Fruit fly (Drosophila melanogaster) whole organism, embryonic: ENCODE data around the gene Spn88Ea.

ENCODE experiments used
- Awh ChIP-seq: fragments of 200-800 bp; sonication (Bioruptor generic); IDR thresholded peaks from 2 replicates; pipeline ENCODE4, ENCODE4 v1.3.6; 2022; ENCODE audit warnings: missing biosample characterization, missing genetic modification characterization
- BEAF-32 ChIP-seq: fragments of 200-800 bp; sonication (Bioruptor generic); optimal IDR thresholded peaks from 3 replicates; lab custom pipeline; 2017; ENCODE audit warnings: missing biosample characterization, missing genetic modification characterization, mild to moderate bottlenecking, moderate library complexity, missing genetic modification reagents
- BtbVII ChIP-seq: fragments of 200-800 bp; sonication (Bioruptor generic); optimal IDR thresholded peaks from 3 replicates; lab custom pipeline; 2017; ENCODE audit warnings: missing biosample characterization, mild to moderate bottlenecking, missing genetic modification characterization
- C15 ChIP-seq: fragments of 200-800 bp; sonication (Bioruptor generic); IDR thresholded peaks from 3 replicates; pipeline ENCODE4 v1.3.6; 2022; ENCODE audit warnings: missing biosample characterization, missing genetic modification characterization
- CG11696 ChIP-seq: fragments of 200-800 bp; sonication (Bioruptor generic); IDR thresholded peaks from 2 replicates; pipeline ENCODE4 v1.3.6; 2022; ENCODE audit warnings: missing biosample characterization, missing genetic modification characterization
- CG12155 ChIP-seq: fragments of 200-800 bp; sonication (Bioruptor generic); optimal IDR thresholded peaks from 3 replicates; lab custom pipeline; 2016; ENCODE audit warnings: missing biosample characterization, missing genetic modification characterization
- CG1602 ChIP-seq: fragments of 200-800 bp; sonication (Bioruptor generic); optimal IDR thresholded peaks from 3 replicates; lab custom pipeline; 2016; ENCODE audit warnings: missing biosample characterization, missing genetic modification characterization
- CG18262 ChIP-seq: fragments of 200-800 bp; optimal IDR thresholded peaks from 3 replicates; lab custom pipeline; 2019; ENCODE audit warnings: missing biosample characterization, mild to moderate bottlenecking, missing genetic modification characterization, moderate library complexity
- CG2678 ChIP-seq: fragments of 200-800 bp; sonication (Bioruptor generic); optimal IDR thresholded peaks from 3 replicates; lab custom pipeline; 2019; ENCODE audit warnings: missing biosample characterization, mild to moderate bottlenecking, missing genetic modification characterization, moderate library complexity
- CG2889 ChIP-seq: fragments of 200-800 bp; sonication (Bioruptor generic); IDR thresholded peaks from 3 replicates; pipeline ENCODE4 v1.3.6; 2022; ENCODE audit warnings: missing biosample characterization, missing genetic modification characterization
- CG30020 ChIP-seq: fragments of 200-800 bp; optimal IDR thresholded peaks from 2 replicates; lab custom pipeline; 2019; ENCODE audit warnings: missing biosample characterization, mild to moderate bottlenecking, missing genetic modification characterization, moderate library complexity
- CG4282 ChIP-seq: fragments of 200-800 bp; sonication (Bioruptor generic); optimal IDR thresholded peaks from 2 replicates; lab custom pipeline; 2016; ENCODE audit warnings: missing biosample characterization, missing genetic modification characterization
- CG43689 ChIP-seq: fragments of 200-800 bp; sonication (Bioruptor generic); IDR thresholded peaks from 2 replicates; pipeline ENCODE4 v1.3.6; 2022; ENCODE audit warnings: missing biosample characterization, missing genetic modification characterization
- CG6272 ChIP-seq: fragments of 200-800 bp; sonication (Bioruptor generic); IDR thresholded peaks from 2 replicates; pipeline ENCODE4 v1.3.6; 2022; ENCODE audit warnings: missing biosample characterization, missing genetic modification characterization
- CG6654 ChIP-seq: fragments of 200-800 bp; sonication (Bioruptor generic); optimal IDR thresholded peaks from 2 replicates; lab custom pipeline; 2017; ENCODE audit warnings: missing biosample characterization, mild to moderate bottlenecking, missing genetic modification characterization
- CG6683 ChIP-seq: fragments of 200-800 bp; sonication (Bioruptor generic); optimal IDR thresholded peaks from 2 replicates; lab custom pipeline; 2017; ENCODE audit warnings: missing biosample characterization, mild to moderate bottlenecking, missing genetic modification characterization, missing genetic modification reagents
- CG6765 ChIP-seq: fragments of 200-800 bp; sonication (Bioruptor generic); optimal IDR thresholded peaks from 3 replicates; lab custom pipeline; 2017; ENCODE audit warnings: missing biosample characterization, mild to moderate bottlenecking, missing genetic modification characterization
- CG8765 ChIP-seq: fragments of 200-800 bp; sonication (Bioruptor generic); IDR thresholded peaks from 2 replicates; pipeline ENCODE4 v1.3.6; 2022; ENCODE audit warnings: missing biosample characterization, missing genetic modification characterization
- CG8924 ChIP-seq: fragments of 200-800 bp; optimal IDR thresholded peaks from 3 replicates; lab custom pipeline; 2019; ENCODE audit warnings: missing biosample characterization, mild to moderate bottlenecking, missing genetic modification characterization, moderate library complexity
- CG9609 ChIP-seq: fragments of 200-800 bp; sonication (Bioruptor generic); optimal IDR thresholded peaks from 3 replicates; lab custom pipeline; 2016; ENCODE audit warnings: missing biosample characterization, missing genetic modification characterization
- D ChIP-seq, 2 experiments: fragments of 200-800 bp in 1 of 2; fragments of >200 bp in 1 of 2; sonication (Bioruptor generic) in 1 of 2; optimal IDR thresholded peaks; 2 replicates in 1 of 2; 3 replicates in 1 of 2; lab custom pipeline; 2017; ENCODE audit warnings: mild to moderate bottlenecking in 1 of 2, missing biosample characterization in 1 of 2, missing genetic modification characterization in 1 of 2, missing genetic modification reagents in 1 of 2
- Dek ChIP-seq: fragments of 200-800 bp; sonication (Bioruptor generic); optimal IDR thresholded peaks from 3 replicates; lab custom pipeline; 2019; ENCODE audit warnings: missing biosample characterization, mild to moderate bottlenecking, missing genetic modification characterization, moderate library complexity
- Gsc ChIP-seq: fragments of 200-800 bp; sonication (Bioruptor generic); IDR thresholded peaks from 2 replicates; pipeline ENCODE4 v1.3.6; 2022; ENCODE audit warnings: missing biosample characterization, missing genetic modification characterization
- Hey ChIP-seq: fragments of 200-800 bp; sonication (Bioruptor generic); optimal IDR thresholded peaks from 3 replicates; lab custom pipeline; 2018; ENCODE audit warnings: missing biosample characterization, mild to moderate bottlenecking, missing genetic modification characterization
- MESR4 ChIP-seq: fragments of 200-800 bp; sonication (Bioruptor generic); optimal IDR thresholded peaks from 2 replicates; lab custom pipeline; 2018; ENCODE audit warnings: missing biosample characterization, mild to moderate bottlenecking, missing genetic modification characterization, moderate library complexity
- Max ChIP-seq: fragments of 200-800 bp; sonication (Bioruptor generic); optimal IDR thresholded peaks from 2 replicates; lab custom pipeline; 2016; ENCODE audit warnings: missing biosample characterization, mild to moderate bottlenecking, missing genetic modification characterization
- Meics ChIP-seq: fragments of 200-800 bp; sonication (Bioruptor generic); optimal IDR thresholded peaks from 2 replicates; lab custom pipeline; 2017; ENCODE audit warnings: missing biosample characterization, mild to moderate bottlenecking, missing genetic modification characterization
- Myb ChIP-seq: fragments of 200-800 bp; sonication (Bioruptor generic); optimal IDR thresholded peaks from 2 replicates; lab custom pipeline; 2016; ENCODE audit warnings: missing biosample characterization, missing genetic modification characterization
- NfI ChIP-seq: fragments of 200-800 bp; sonication (Bioruptor generic); optimal IDR thresholded peaks from 3 replicates; lab custom pipeline; 2018; ENCODE audit warnings: missing biosample characterization, mild to moderate bottlenecking, missing genetic modification characterization, moderate library complexity
- Opbp ChIP-seq: fragments of 200-800 bp; sonication (Bioruptor generic); IDR thresholded peaks from 3 replicates; pipeline ENCODE4 v1.3.6; 2022; ENCODE audit warnings: missing biosample characterization, missing genetic modification characterization; ENCODE audit not compliant: partially characterized antibody
- PHDP ChIP-seq: fragments of 200-800 bp; sonication (Bioruptor generic); optimal IDR thresholded peaks from 3 replicates; lab custom pipeline; 2018; ENCODE audit warnings: missing biosample characterization, mild to moderate bottlenecking, missing genetic modification characterization, moderate library complexity
- Poxn ChIP-seq: fragments of 200-800 bp; sonication (Bioruptor generic); IDR thresholded peaks from 2 replicates; pipeline ENCODE4 v1.3.6; 2022; ENCODE audit warnings: missing biosample characterization, missing genetic modification characterization
- caup ChIP-seq: fragments of 200-800 bp; sonication (Bioruptor generic); optimal IDR thresholded peaks from 3 replicates; lab custom pipeline; 2017; ENCODE audit warnings: missing biosample characterization, mild to moderate bottlenecking, missing genetic modification characterization, moderate library complexity; ENCODE audit not compliant: severe bottlenecking
- croc ChIP-seq: fragments of 200-800 bp; sonication (Bioruptor generic); conservative IDR thresholded peaks from 3 replicates; pipeline ENCODE4 v1.3.6; 2022; ENCODE audit warnings: missing biosample characterization, missing genetic modification characterization
- crol ChIP-seq: fragments of 200-800 bp; sonication (Bioruptor generic); IDR thresholded peaks from 2 replicates; pipeline ENCODE4 v1.3.6; 2022; ENCODE audit warnings: missing biosample characterization, missing genetic modification characterization
- dmrt11E ChIP-seq: fragments of 200-800 bp; sonication (Bioruptor generic); optimal IDR thresholded peaks from 3 replicates; lab custom pipeline; 2018; ENCODE audit warnings: missing biosample characterization, mild to moderate bottlenecking, missing genetic modification characterization, moderate library complexity
- eve ChIP-seq, 2 experiments: fragments of >200 bp; optimal IDR thresholded peaks; 2 replicates each; lab custom pipeline; 2017; ENCODE audit warnings: missing biosample characterization in 2 of 2, missing genetic modification characterization in 2 of 2
- fd3F ChIP-seq: fragments of 200-800 bp; sonication (Bioruptor generic); optimal IDR thresholded peaks from 2 replicates; lab custom pipeline; 2018; ENCODE audit warnings: missing biosample characterization, mild to moderate bottlenecking, missing genetic modification characterization, moderate library complexity
- hkb ChIP-seq, 2 experiments: fragments of 200-800 bp in 1 of 2; fragments of >200 bp in 1 of 2; sonication (Bioruptor generic) in 1 of 2; IDR thresholded peaks in 1 of 2; optimal IDR thresholded peaks in 1 of 2; 2 replicates each; pipeline versions ENCODE4 v1.3.6 to Lab custom; 2017 to 2022; ENCODE audit warnings: missing biosample characterization in 1 of 2, missing genetic modification characterization in 1 of 2
- mirr ChIP-seq: fragments of 200-800 bp; sonication (Bioruptor generic); optimal IDR thresholded peaks from 3 replicates; lab custom pipeline; 2018; ENCODE audit warnings: missing biosample characterization, mild to moderate bottlenecking, missing genetic modification characterization
- mld ChIP-seq: fragments of 200-800 bp; sonication (Bioruptor generic); IDR thresholded peaks from 3 replicates; pipeline ENCODE4 v1.3.6; 2022; ENCODE audit warnings: missing biosample characterization, missing genetic modification characterization; ENCODE audit not compliant: partially characterized antibody
- ranshi ChIP-seq: fragments of 200-800 bp; sonication (Bioruptor generic); IDR thresholded peaks from 2 replicates; pipeline ENCODE4 v1.3.6; 2022; ENCODE audit warnings: missing biosample characterization, missing genetic modification characterization
- run ChIP-seq: fragments of 200-800 bp; sonication (Bioruptor generic); optimal IDR thresholded peaks from 3 replicates; lab custom pipeline; 2018; ENCODE audit warnings: missing biosample characterization, mild to moderate bottlenecking, missing genetic modification characterization
- so ChIP-seq: fragments of 200-800 bp; sonication (Bioruptor generic); IDR thresholded peaks from 3 replicates; pipeline ENCODE4 v1.3.6; 2022; ENCODE audit warnings: missing biosample characterization, missing genetic modification characterization
- tll ChIP-seq, 2 experiments: fragments of 200-800 bp in 1 of 2; fragments of >200 bp in 1 of 2; sonication (Bioruptor generic) in 1 of 2; optimal IDR thresholded peaks; 2 replicates each; lab custom pipeline; 2017 to 2019; ENCODE audit warnings: missing biosample characterization in 2 of 2, missing genetic modification characterization in 2 of 2, mild to moderate bottlenecking in 1 of 2, moderate library complexity in 1 of 2
- wor ChIP-seq: fragments of 200-800 bp; sonication (Bioruptor generic); IDR thresholded peaks from 2 replicates; pipeline ENCODE4 v1.3.6; 2022; ENCODE audit warnings: missing biosample characterization, missing genetic modification characterization
- zen2 ChIP-seq: fragments of 200-800 bp; sonication (Bioruptor generic); IDR thresholded peaks from 3 replicates; pipeline ENCODE4 v1.3.6; 2022; ENCODE audit warnings: missing biosample characterization, missing genetic modification characterization; ENCODE audit not compliant: partially characterized antibody

Gene Spn88Ea

dm6 chr3R:15218824-15219576 lies 12.8 kb upstream of the Spn88Ea start, which contains the start of the genes SIDL and CG12241 (continued):
- TF ChIP-seq hkb (optimal IDR thresholded peaks at IDR 0.05; lab: Kevin White, UChicago) (no peak), hkb (GFP tag; IDR thresholded peaks at IDR 0.05; lab: Robert Waterston, UW) (peak; percentile 93), eve (GFP tag; optimal IDR thresholded peaks at IDR 0.05; lab: Kevin White, UChicago) (no peak), C15 (GFP tag; lab: Robert Waterston, UW) (peak; percentile 80; the same call in 2 of the 3 replicates), Myb (GFP tag; lab: Kevin White, UChicago) (peak; percentile 49), mirr (GFP tag; lab: Kevin White, UChicago) (peak; percentile 9), CG6654 (GFP tag; lab: Kevin White, UChicago) (no peak), Opbp (GFP tag; lab: Robert Waterston, UW) (peak; percentile 34; the same call in 1 of the 3 replicates), CG18262 (tag; lab: Kevin White, UChicago) (peak; percentile 90), CG1602 (GFP tag; lab: Kevin White, UChicago) (peak; percentile 45), Dek (tag; lab: Kevin White, UChicago) (peak; percentile 79), Max (GFP tag; lab: Kevin White, UChicago) (peak; percentile 84), Awh (GFP tag; lab: Robert Waterston, UW) (peak; percentile 88), croc (peak; percentile 72), CG11696 (GFP tag; lab: Robert Waterston, UW) (peak; percentile 88), fd3F (GFP tag; lab: Kevin White, UChicago) (peak; percentile 46), NfI (peak; percentile 38), CG43689 (no peak), CG8765 (GFP tag; lab: Robert Waterston, UW) (peak; percentile 87; the same call in 1 of the 2 replicates), PHDP (tag; lab: Kevin White, UChicago) (peak; percentile 50), CG4282 (GFP tag; lab: Kevin White, UChicago) (no peak), D (optimal IDR thresholded peaks at IDR 0.05; lab: Kevin White, UChicago) (no peak), D (GFP tag; optimal IDR thresholded peaks at IDR 0.05; lab: Kevin White, UChicago) (peak; percentile 72), CG6683 (GFP tag; lab: Kevin White, UChicago) (peak; percentile 57), MESR4 (GFP tag; lab: Kevin White, UChicago) (peak; percentile 66), BtbVII (peak; percentile 82), Hey (tag; lab: Kevin White, UChicago) (no peak), CG12155 (GFP tag; lab: Kevin White, UChicago) (peak; percentile 60), CG8924 (tag; lab: Kevin White, UChicago) (peak; percentile 79), Poxn (GFP tag; lab: Robert Waterston, UW) (no peak; the same call in 1 of the 2 replicates), mld (GFP tag; lab: Robert Waterston, UW) (no peak), wor (GFP tag; lab: Robert Waterston, UW) (no peak), Gsc (GFP tag; lab: Robert Waterston, UW) (peak; percentile 78), dmrt11E (peak; percentile 12), BEAF-32 (GFP tag; lab: Kevin White, UChicago) (peak; percentile 59), zen2 (GFP tag; lab: Robert Waterston, UW) (no peak), CG2678 (tag; lab: Kevin White, UChicago) (peak; percentile 92), caup (GFP tag; lab: Kevin White, UChicago) (peak; percentile 83), crol (GFP tag; lab: Robert Waterston, UW) (peak; percentile 31; the same call in 1 of the 2 replicates), CG9609 (GFP tag; lab: Kevin White, UChicago) (peak; percentile 24), CG2889 (GFP tag; lab: Robert Waterston, UW) (peak; percentile 48; the same call in 1 of the 3 replicates), ranshi (GFP tag; lab: Robert Waterston, UW) (peak; percentile 96), so (GFP tag; lab: Robert Waterston, UW) (no peak), CG6272 (peak; percentile 93), Meics (GFP tag; lab: Kevin White, UChicago) (peak; percentile 90), CG30020 (peak; percentile 42), run (no peak), tll (GFP tag; optimal IDR thresholded peaks at IDR 0.05; lab: Kevin White, UChicago) (no peak), CG6765 (GFP tag; lab: Kevin White, UChicago) (peak; percentile 68)
